Fruit fly (Drosophila melanogaster): ENCODE results near the gene CG15362.

The CG15362 gene

dm6 chr2L:1975473-1975872 is 5.5 kb upstream of the CG15362 start:
- TF ChIP-seq CTCF (optimal IDR thresholded peaks at IDR 0.05) (no peak), CG8478 (optimal IDR thresholded peaks at IDR 0.05) (no peak)

dm6 chr2L:1979196-1979818 is 1.7 kb upstream of the CG15362 start:
- TF ChIP-seq CG8478 (optimal IDR thresholded peaks at IDR 0.05) (no peak), CTCF (optimal IDR thresholded peaks at IDR 0.05) (no peak)

dm6 chr2L:1981726-1982367 is 871 bp downstream of the CG15362 start, which contains the start of gene CG7289:
Gene CG7289 (plus strand): TSS chr2L:1982217.
- TF ChIP-seq CG8478 (optimal IDR thresholded peaks at IDR 0.05) (no peak), CTCF (optimal IDR thresholded peaks at IDR 0.05) (no peak)

- TF ChIP-seq CG8478 (optimal IDR thresholded peaks at IDR 0.05) (no peak), CTCF (optimal IDR thresholded peaks at IDR 0.05) (no peak)
Observed at dm6 chr2L:1986343-1987280, 5.6 kb downstream of the CG15362 start.

dm6 chr2L:1987434-1988191 is 6.6 kb downstream of the CG15362 start, which contains the start of gene Got2:
Gene Got2 (minus strand): TSS chr2L:1987758.
- TF ChIP-seq CTCF (optimal IDR thresholded peaks at IDR 0.05) (no peak), CG8478 (optimal IDR thresholded peaks at IDR 0.05) (no peak)

dm6 chr2L:1988192-1988561 is 7.2 kb downstream of the CG15362 start, which contains the start of gene Npc2a:
Gene Npc2a (plus strand): TSS chr2L:1988290.
- TF ChIP-seq CG8478 (optimal IDR thresholded peaks at IDR 0.05) = no peak
- no peak for TF ChIP-seq CTCF (optimal IDR thresholded peaks at IDR 0.05)

- TF ChIP-seq CG8478 (optimal IDR thresholded peaks at IDR 0.05) (no peak), CTCF (optimal IDR thresholded peaks at IDR 0.05) (no peak)
Observed at dm6 chr2L:1989278-1989918, 8.4 kb downstream of the CG15362 start.

dm6 chr2L:1992060-1992459 is 11.1 kb downstream of the CG15362 start, which contains the start of gene Obp22a:
Gene Obp22a (minus strand): TSS chr2L:1992160.
- no peak for TF ChIP-seq CTCF (optimal IDR thresholded peaks at IDR 0.05)

dm6 chr2L:2006082-2006669 is 25.2 kb downstream of the CG15362 start, which contains the start of gene CG33543:
Gene CG33543 (minus strand): TSS chr2L:2006313.
- TF ChIP-seq CTCF (optimal IDR thresholded peaks at IDR 0.05) = no peak
- no peak for TF ChIP-seq CG8478 (optimal IDR thresholded peaks at IDR 0.05)

DNA sequence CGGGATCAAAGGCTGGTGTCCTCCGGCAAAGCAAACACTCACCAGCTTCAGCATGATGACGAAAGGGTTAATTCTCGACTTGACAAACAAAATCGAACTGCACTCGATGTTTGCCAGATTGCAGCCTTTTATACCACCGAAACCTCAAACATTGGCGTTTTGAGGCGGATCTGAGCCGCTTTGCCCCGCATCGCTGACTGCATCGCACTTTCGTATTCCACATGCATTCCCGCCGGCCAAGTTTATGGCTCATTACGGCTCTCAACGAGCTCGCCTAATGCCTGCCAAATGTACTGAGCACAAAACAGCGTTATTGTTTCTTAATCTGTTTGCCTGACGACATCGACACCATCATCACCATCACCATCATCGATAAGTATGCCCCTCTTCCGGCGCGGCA is 26.1 kb downstream of the CG15362 start, which contains the start of gene CG15353:
TSS of gene CG15353 (minus strand) at position 101 of the 400 bp plus-strand sequence.
- TF ChIP-seq CTCF (optimal IDR thresholded peaks at IDR 0.05) = no peak
- TF ChIP-seq CG8478 (optimal IDR thresholded peaks at IDR 0.05) = no peak

DNA sequence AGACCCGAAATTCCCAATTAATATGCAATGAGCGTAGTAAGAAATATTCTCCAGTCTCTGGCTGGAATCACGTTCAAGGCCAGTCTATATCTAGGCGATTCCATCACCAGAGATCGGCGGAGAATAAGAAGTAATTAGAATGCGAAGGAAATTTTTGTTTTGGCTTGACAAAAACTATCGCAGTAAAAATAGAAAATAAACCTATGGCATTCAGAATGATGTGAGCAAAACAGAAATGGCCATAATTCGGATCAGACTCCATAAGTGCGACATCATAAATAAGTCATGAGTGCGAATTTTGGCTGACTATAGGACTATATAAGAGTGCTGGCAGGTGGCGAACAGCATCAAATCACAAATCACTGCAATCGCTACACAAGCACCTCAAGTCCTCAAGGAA is 27.1 kb downstream of the CG15362 start, which contains the start of gene Nplp4:
TSS of gene Nplp4 (plus strand) at position 301 of the 400 bp plus-strand sequence.
- no peak for TF ChIP-seq CTCF (optimal IDR thresholded peaks at IDR 0.05)
- no peak for TF ChIP-seq CG8478 (optimal IDR thresholded peaks at IDR 0.05)

DNA sequence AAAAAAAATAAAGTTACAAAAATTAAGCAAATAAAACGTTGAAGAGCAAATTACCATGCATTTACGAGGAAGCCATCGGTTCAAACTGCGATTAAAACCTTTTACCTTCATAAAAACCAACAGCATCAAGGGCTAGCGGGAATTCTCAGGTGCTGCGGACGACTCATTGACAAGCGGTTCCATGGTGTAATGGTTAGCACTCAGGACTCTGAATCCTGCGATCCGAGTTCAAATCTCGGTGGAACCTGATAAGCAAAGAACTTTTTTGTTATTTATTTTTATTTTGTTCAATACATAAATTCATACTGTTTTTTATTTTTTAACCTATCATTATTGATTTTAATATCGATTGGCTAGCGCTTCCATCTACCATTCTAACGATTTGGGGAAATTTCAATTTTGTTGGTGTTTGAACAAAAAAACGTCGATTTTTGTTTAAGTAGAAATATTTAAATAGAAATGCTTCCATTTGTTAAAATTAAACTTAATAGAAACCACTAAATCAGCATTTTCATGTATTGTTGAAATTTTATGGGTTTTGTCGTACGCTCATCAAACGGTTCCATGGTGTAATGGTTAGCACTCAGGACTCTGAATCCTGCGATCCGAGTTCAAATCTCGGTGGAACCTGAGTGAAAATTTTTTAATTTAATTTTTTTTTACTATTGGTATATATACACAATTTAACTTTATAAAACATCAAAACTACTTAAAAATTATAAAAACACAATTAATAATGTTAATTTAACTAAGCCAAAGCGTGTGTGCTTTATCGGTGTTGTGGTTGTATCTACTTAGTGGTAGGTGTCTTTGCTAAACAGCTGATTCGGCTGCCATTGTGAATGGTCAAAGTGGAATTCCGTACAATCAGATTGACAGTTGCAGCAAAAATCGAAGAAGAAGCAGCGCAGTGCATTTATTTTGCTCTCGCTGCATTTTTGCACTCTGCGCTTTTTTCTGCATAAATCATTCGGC is 28.3 kb downstream of the CG15362 start, which contains the start of gene CG4238:
TSS of gene CG4238 (plus strand) at position 880 of the 975 bp plus-strand sequence.
- TF ChIP-seq CG8478 (optimal IDR thresholded peaks at IDR 0.05) (no peak), CTCF (optimal IDR thresholded peaks at IDR 0.05) (peak; percentile 1 to 30)
